Fruit fly (Drosophila melanogaster): Measurements from ENCODE around the gene beat-VII.

Gene beat-VII

DNA sequence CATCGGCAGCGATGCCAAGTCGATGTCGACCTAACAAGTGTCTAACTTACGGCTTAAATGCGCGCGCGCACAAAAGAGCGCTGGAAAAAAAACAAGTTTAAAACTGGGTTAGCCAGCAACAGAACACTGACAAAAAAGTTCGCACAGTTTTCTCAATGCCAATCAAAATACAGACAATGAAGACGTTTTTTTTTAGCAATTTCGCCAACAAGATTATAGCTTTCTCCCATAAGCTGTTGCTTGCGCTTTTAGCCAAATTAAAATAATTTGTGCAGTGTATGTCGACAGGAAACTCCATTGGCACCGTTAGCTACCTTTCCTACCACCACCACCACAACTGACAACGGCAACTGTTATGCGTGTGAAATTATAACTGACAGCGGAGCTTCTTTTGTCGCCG lies 27.2 kb downstream of the beat-VII start (continued):
- peak; percentile 14 for TF ChIP-seq CG6813 (GFP tag; optimal IDR thresholded peaks at IDR 0.05)
- peak; percentile 65 for TF ChIP-seq CG14014 (GFP tag; IDR thresholded peaks at IDR 0.05)
- TF ChIP-seq CG6254 (GFP tag; optimal IDR thresholded peaks at IDR 0.05), result no peak
- peak; percentile 21 for TF ChIP-seq CG12071 (GFP tag; optimal IDR thresholded peaks at IDR 0.05)
- 0 out of 3 replicates have a peak, but pooled peaks have one; percentile 11 for TF ChIP-seq zfh1 (GFP tag; IDR thresholded peaks at IDR 0.05)
- TF ChIP-seq CG4854 (GFP tag; optimal IDR thresholded peaks at IDR 0.05), result no peak
- TF ChIP-seq CG17328 (GFP tag; IDR thresholded peaks at IDR 0.05), result peak; percentile 54; the same call in 1 of the 2 replicates
- no peak for TF ChIP-seq lov (optimal IDR thresholded peaks at IDR 0.05)
- TF ChIP-seq lov (GFP tag; IDR thresholded peaks at IDR 0.05), result no peak
- TF ChIP-seq jigr1 (GFP tag; IDR thresholded peaks at IDR 0.05), result no peak
- TF ChIP-seq HLH3B (GFP tag; IDR thresholded peaks at IDR 0.05), result peak; percentile 80
- TF ChIP-seq CG6854 (GFP tag; optimal IDR thresholded peaks at IDR 0.05), result peak; percentile 43
- TF ChIP-seq vvl (GFP tag; IDR thresholded peaks at IDR 0.05), result peak; percentile 61
- TF ChIP-seq eve (GFP tag; optimal IDR thresholded peaks at IDR 0.05), result peak in 1 of 2 experiments; percentile 52
- no peak for TF ChIP-seq ap (GFP tag; IDR thresholded peaks at IDR 0.05)
- no peak for TF ChIP-seq sima (GFP tag; optimal IDR thresholded peaks at IDR 0.05)
- TF ChIP-seq CG9437 (GFP tag; optimal IDR thresholded peaks at IDR 0.05), result no peak
- TF ChIP-seq Ssrp (tag; optimal IDR thresholded peaks at IDR 0.05), result no peak
- no peak for TF ChIP-seq HLHmδ (GFP tag; optimal IDR thresholded peaks at IDR 0.05)
- no peak for TF ChIP-seq gcm (GFP tag; optimal IDR thresholded peaks at IDR 0.05)
- TF ChIP-seq lmd (GFP tag; IDR thresholded peaks at IDR 0.05), result peak; percentile 56; the same call in 1 of the 2 replicates
- peak; percentile 79 for TF ChIP-seq dmrt99B (tag; optimal IDR thresholded peaks at IDR 0.05)
- no peak for TF ChIP-seq CG15073 (GFP tag; optimal IDR thresholded peaks at IDR 0.05)
- TF ChIP-seq Deaf1 (tag; optimal IDR thresholded peaks at IDR 0.05), result no peak
- TF ChIP-seq CG7963 (GFP tag; IDR thresholded peaks at IDR 0.05; ENCODE audit: partially characterized antibody), result no peak
- TF ChIP-seq CG2199 (GFP tag; IDR thresholded peaks at IDR 0.05), result no peak
- peak; percentile 22 for TF ChIP-seq maf-S (GFP tag; optimal IDR thresholded peaks at IDR 0.05)
- no peak for TF ChIP-seq fru (optimal IDR thresholded peaks at IDR 0.05)
- TF ChIP-seq CG2712 (tag; optimal IDR thresholded peaks at IDR 0.05), result no peak
- TF ChIP-seq CG10565 (GFP tag; optimal IDR thresholded peaks at IDR 0.05), result no peak
- TF ChIP-seq peb (GFP tag; IDR thresholded peaks at IDR 0.05), result no peak
- peak; percentile 52 for TF ChIP-seq org-1 (GFP tag; optimal IDR thresholded peaks at IDR 0.05)
- TF ChIP-seq Hr39 (optimal IDR thresholded peaks at IDR 0.05), result no peak
- no peak for TF ChIP-seq CG10654 (GFP tag; optimal IDR thresholded peaks at IDR 0.05)
- peak; percentile 39 for TF ChIP-seq CG9727 (GFP tag; optimal IDR thresholded peaks at IDR 0.05)
- peak; percentile 36 for TF ChIP-seq CG10147 (GFP tag; optimal IDR thresholded peaks at IDR 0.05)
- TF ChIP-seq Oaz (GFP tag; IDR thresholded peaks at IDR 0.05), result no peak
- peak; percentile 74 for TF ChIP-seq row (GFP tag; IDR thresholded peaks at IDR 0.05)
- no peak for TF ChIP-seq Elba2 (GFP tag; optimal IDR thresholded peaks at IDR 0.05)
- no peak for TF ChIP-seq Poxn (GFP tag; IDR thresholded peaks at IDR 0.05)
- TF ChIP-seq CG4617 (GFP tag; optimal IDR thresholded peaks at IDR 0.05; ENCODE audit: borderline replicate concordance), result no peak
- TF ChIP-seq Atf-2 (GFP tag; optimal IDR thresholded peaks at IDR 0.05), result peak; percentile 1
- TF ChIP-seq ATbp (GFP tag; optimal IDR thresholded peaks at IDR 0.05), result peak; percentile 14
- no peak for TF ChIP-seq CG12299 (tag; optimal IDR thresholded peaks at IDR 0.05)
- TF ChIP-seq tap (tag; optimal IDR thresholded peaks at IDR 0.05), result no peak
- peak; percentile 27 for TF ChIP-seq CG4424 (GFP tag; optimal IDR thresholded peaks at IDR 0.05)
- TF ChIP-seq br (optimal IDR thresholded peaks at IDR 0.05), result no peak
- no peak for TF ChIP-seq trem (tag; optimal IDR thresholded peaks at IDR 0.05)
- TF ChIP-seq sd (tag; optimal IDR thresholded peaks at IDR 0.05), result no peak
- TF ChIP-seq Dfd (GFP tag; optimal IDR thresholded peaks at IDR 0.05), result no peak
- TF ChIP-seq CG4730 (GFP tag; IDR thresholded peaks at IDR 0.05), result peak; percentile 41
- TF ChIP-seq shn (GFP tag; optimal IDR thresholded peaks at IDR 0.05), result peak; percentile 0
- no peak for TF ChIP-seq Trl (optimal IDR thresholded peaks at IDR 0.05)
- peak; percentile 41 for TF ChIP-seq Trl (GFP tag; optimal IDR thresholded peaks at IDR 0.05)
